Worm (Caenorhabditis elegans) whole organism, L1 larva: ENCODE measurements around the gene fipr-7.

Experiments used
- C04F5.9 ChIP-seq: sonication (generic microtip); optimal IDR thresholded peaks from 2 replicates; lab custom pipeline; 2016; ENCODE audit warnings: missing genetic modification characterization, missing compliant biosample characterization
- C16A3.4 ChIP-seq: fragments of 150-350 bp; optimal IDR thresholded peaks from 2 replicates; lab custom pipeline; 2014; ENCODE audit warnings: missing biosample characterization, missing genetic modification characterization
- F16B12.6 ChIP-seq: fragments of 150-350 bp; optimal IDR thresholded peaks from 2 replicates; lab custom pipeline; 2014; ENCODE audit warnings: missing biosample characterization, missing genetic modification characterization
- ama-1 ChIP-seq: fragments of 150-350 bp; optimal IDR thresholded peaks from 2 replicates; lab custom pipeline; 2014
- blmp-1 ChIP-seq: fragments of 150-350 bp; optimal IDR thresholded peaks from 2 replicates; lab custom pipeline; 2014; ENCODE audit warnings: missing biosample characterization, missing genetic modification characterization
- ceh-63 ChIP-seq: fragments of 200-800 bp; sonication (Bioruptor generic); optimal IDR thresholded peaks from 2 replicates; lab custom pipeline; 2018; ENCODE audit warnings: mild to moderate bottlenecking, missing genetic modification characterization, missing compliant biosample characterization
- ceh-8 ChIP-seq: fragments of 200-800 bp; sonication (Bioruptor generic); optimal IDR thresholded peaks from 2 replicates; lab custom pipeline; 2018; ENCODE audit warnings: mild to moderate bottlenecking, missing genetic modification characterization, moderate library complexity, missing compliant biosample characterization
- ceh-82 ChIP-seq, 3 experiments: fragments of 150-350 bp in 1 of 3; sonication (generic microtip) in 2 of 3; optimal IDR thresholded peaks; 2 replicates each; lab custom pipeline; 2014 to 2017; ENCODE audit warnings: missing biosample characterization in 3 of 3, missing genetic modification characterization in 3 of 3
- ceh-90 ChIP-seq: sonication (generic microtip); optimal IDR thresholded peaks from 2 replicates; lab custom pipeline; 2016; ENCODE audit warnings: missing genetic modification characterization, missing compliant biosample characterization
- ces-1 ChIP-seq: fragments of 150-350 bp; optimal IDR thresholded peaks from 2 replicates; lab custom pipeline; 2014; ENCODE audit warnings: missing biosample characterization, missing genetic modification reagents, missing genetic modification characterization
- dpl-1 ChIP-seq, 3 experiments: fragments of 150-350 bp in 2 of 3; sonication (generic microtip) in 1 of 3; optimal IDR thresholded peaks; 2 replicates each; lab custom pipeline; 2014 to 2017; ENCODE audit warnings: missing biosample characterization in 3 of 3, missing genetic modification characterization in 3 of 3, missing genetic modification reagents in 3 of 3
- dsc-1 ChIP-seq: sonication (generic microtip); optimal IDR thresholded peaks from 2 replicates; lab custom pipeline; 2016; ENCODE audit warnings: mild to moderate bottlenecking, missing genetic modification characterization, missing compliant biosample characterization
- egl-13 ChIP-seq: sonication (generic microtip); optimal IDR thresholded peaks from 2 replicates; lab custom pipeline; 2016; ENCODE audit warnings: missing genotype, missing genetic modification reagents, missing genetic modification characterization, missing compliant biosample characterization
- egl-27 ChIP-seq, 2 experiments: fragments of 150-350 bp in 1 of 2; sonication (generic microtip); optimal IDR thresholded peaks; 3 replicates each; lab custom pipeline; 2017 to 2018; ENCODE audit warnings: missing biosample characterization in 2 of 2, missing genetic modification characterization in 2 of 2, missing genetic modification reagents in 2 of 2
- elt-2 ChIP-seq: sonication (generic microtip); optimal IDR thresholded peaks from 2 replicates; lab custom pipeline; 2016; ENCODE audit warnings: missing genetic modification characterization, mild to moderate bottlenecking, inconsistent platforms, missing compliant biosample characterization, missing genetic modification reagents
- elt-3 ChIP-seq, 6 experiments: fragments of 150-350 bp in 1 of 6; sonication (generic microtip); optimal IDR thresholded peaks; 2 replicates each; lab custom pipeline; 2017 to 2018; ENCODE audit warnings: missing biosample characterization in 6 of 6, missing genetic modification characterization in 6 of 6, inconsistent platforms in 1 of 6
- fkh-10 ChIP-seq: sonication (generic microtip); optimal IDR thresholded peaks from 2 replicates; lab custom pipeline; 2017; ENCODE audit warnings: missing biosample characterization, missing genetic modification reagents, missing genetic modification characterization
- fkh-8 ChIP-seq: sonication (generic microtip); optimal IDR thresholded peaks from 2 replicates; lab custom pipeline; 2016; ENCODE audit warnings: mild to moderate bottlenecking, missing genetic modification characterization, missing compliant biosample characterization
- grh-1 ChIP-seq: fragments of 200-800 bp; sonication (Bioruptor generic); IDR thresholded peaks from 2 replicates; pipeline ENCODE4 v1.3.6; 2022; ENCODE audit warnings: missing genetic modification reagents, missing genetic modification characterization, missing compliant biosample characterization
- irx-1 ChIP-seq: sonication (generic microtip); optimal IDR thresholded peaks from 2 replicates; lab custom pipeline; 2016; ENCODE audit warnings: missing genetic modification characterization, missing compliant biosample characterization
- jun-1 ChIP-seq: fragments of 150-350 bp; optimal IDR thresholded peaks from 2 replicates; lab custom pipeline; 2014; ENCODE audit warnings: missing biosample characterization, missing genetic modification reagents, missing genetic modification characterization
- lin-14 ChIP-seq: fragments of 200-800 bp; sonication (Bioruptor generic); optimal IDR thresholded peaks from 2 replicates; lab custom pipeline; 2018; ENCODE audit warnings: mild to moderate bottlenecking, missing genetic modification characterization, moderate library complexity, missing compliant biosample characterization
- lin-15B ChIP-seq: fragments of 150-350 bp; sonication (generic microtip); optimal IDR thresholded peaks from 3 replicates; lab custom pipeline; 2014; ENCODE audit warnings: missing biosample characterization, missing genetic modification characterization
- lin-39 ChIP-seq: fragments of 150-350 bp; optimal IDR thresholded peaks from 2 replicates; lab custom pipeline; 2014; ENCODE audit warnings: missing biosample characterization, missing genetic modification reagents, missing genetic modification characterization
- lir-3 ChIP-seq: sonication (generic microtip); optimal IDR thresholded peaks from 2 replicates; lab custom pipeline; 2016; ENCODE audit warnings: mild to moderate bottlenecking, missing genetic modification characterization, moderate library complexity, missing compliant biosample characterization; ENCODE audit not compliant: poor library complexity
- lsy-2 ChIP-seq, 2 experiments: fragments of 150-350 bp; optimal IDR thresholded peaks; 2 replicates each; lab custom pipeline; 2014; ENCODE audit warnings: missing biosample characterization in 2 of 2, missing genetic modification characterization in 2 of 2
- mab-9 ChIP-seq: fragments of 200-800 bp; sonication (Bioruptor generic); IDR thresholded peaks from 2 replicates; pipeline ENCODE4 v1.3.6; 2022; ENCODE audit warnings: missing genetic modification reagents, missing genetic modification characterization, missing compliant biosample characterization
- mdl-1 ChIP-seq, 2 experiments: fragments of 150-350 bp; optimal IDR thresholded peaks; 2 replicates each; lab custom pipeline; 2014 to 2017; ENCODE audit warnings: missing biosample characterization in 2 of 2, missing genetic modification characterization in 2 of 2, inconsistent platforms in 1 of 2
- mef-2 ChIP-seq: fragments of 150-350 bp; optimal IDR thresholded peaks from 2 replicates; lab custom pipeline; 2014; ENCODE audit warnings: missing biosample characterization, missing genetic modification characterization
- mep-1 ChIP-seq: fragments of 150-350 bp; optimal IDR thresholded peaks from 2 replicates; lab custom pipeline; 2014; ENCODE audit warnings: missing biosample characterization, missing genetic modification characterization
- nhr-19 ChIP-seq: fragments of 200-800 bp; sonication (Bioruptor generic); conservative IDR thresholded peaks from 2 replicates; pipeline ENCODE4 v1.3.6; 2022; ENCODE audit warnings: missing genetic modification characterization, missing compliant biosample characterization
- nhr-47 ChIP-seq: sonication (generic microtip); optimal IDR thresholded peaks from 2 replicates; lab custom pipeline; 2016; ENCODE audit warnings: mild to moderate bottlenecking, missing genetic modification characterization, moderate library complexity, missing compliant biosample characterization
- nhr-71 ChIP-seq: sonication (generic microtip); optimal IDR thresholded peaks from 2 replicates; lab custom pipeline; 2016; ENCODE audit warnings: mild to moderate bottlenecking, missing genetic modification characterization, moderate library complexity, missing compliant biosample characterization
- nhr-84 ChIP-seq: sonication (generic microtip); optimal IDR thresholded peaks from 2 replicates; lab custom pipeline; 2017; ENCODE audit warnings: missing biosample characterization, missing genetic modification characterization
- nhr-85 ChIP-seq: sonication (generic microtip); peaks from one replicate; lab custom pipeline; 2016; ENCODE audit warnings: missing genetic modification characterization, inconsistent platforms, missing compliant biosample characterization
- pax-3 ChIP-seq: fragments of 200-800 bp; sonication (Bioruptor generic); optimal IDR thresholded peaks from 2 replicates; lab custom pipeline; 2018; ENCODE audit warnings: mild to moderate bottlenecking, missing genetic modification characterization, moderate library complexity, missing compliant biosample characterization
- snu-23 ChIP-seq: sonication (generic microtip); optimal IDR thresholded peaks from 2 replicates; lab custom pipeline; 2016; ENCODE audit warnings: missing genetic modification characterization, missing compliant biosample characterization
- sox-4 ChIP-seq: sonication (generic microtip); optimal IDR thresholded peaks from 2 replicates; lab custom pipeline; 2016; ENCODE audit warnings: missing genetic modification characterization, missing compliant biosample characterization
- sptf-1 ChIP-seq: fragments of 150-350 bp; optimal IDR thresholded peaks from 2 replicates; lab custom pipeline; 2014; ENCODE audit warnings: missing biosample characterization, missing genetic modification characterization
- sup-37 ChIP-seq: fragments of 200-800 bp; sonication (Bioruptor generic); optimal IDR thresholded peaks from 2 replicates; lab custom pipeline; 2018; ENCODE audit warnings: mild to moderate bottlenecking, missing genetic modification characterization, missing compliant biosample characterization
- swsn-7 ChIP-seq: sonication (generic microtip); optimal IDR thresholded peaks from 2 replicates; lab custom pipeline; 2016; ENCODE audit warnings: missing genetic modification characterization, missing compliant biosample characterization
- unc-130 ChIP-seq: fragments of 150-350 bp; optimal IDR thresholded peaks from 2 replicates; lab custom pipeline; 2017; ENCODE audit warnings: missing biosample characterization, missing genetic modification characterization, inconsistent platforms
- unc-62 ChIP-seq: fragments of 150-350 bp; optimal IDR thresholded peaks from 2 replicates; lab custom pipeline; 2014; ENCODE audit warnings: missing biosample characterization, missing genetic modification reagents, missing genetic modification characterization
- unc-98 ChIP-seq: fragments of 200-800 bp; sonication (Bioruptor generic); IDR thresholded peaks from 2 replicates; pipeline ENCODE4 v1.3.6; 2022; ENCODE audit warnings: missing genetic modification characterization, missing compliant biosample characterization
- vab-15 ChIP-seq: sonication (generic microtip); optimal IDR thresholded peaks from 2 replicates; lab custom pipeline; 2017; ENCODE audit warnings: missing genotype, mild to moderate bottlenecking, missing genetic modification characterization, missing compliant biosample characterization
- xbp-1 ChIP-seq: sonication (generic microtip); optimal IDR thresholded peaks from 2 replicates; lab custom pipeline; 2016; ENCODE audit warnings: missing genetic modification characterization, missing compliant biosample characterization
- ztf-4 ChIP-seq: fragments of 150-350 bp; optimal IDR thresholded peaks from 2 replicates; lab custom pipeline; 2014; ENCODE audit warnings: missing biosample characterization, missing genetic modification characterization

fipr-7 gene

DNA sequence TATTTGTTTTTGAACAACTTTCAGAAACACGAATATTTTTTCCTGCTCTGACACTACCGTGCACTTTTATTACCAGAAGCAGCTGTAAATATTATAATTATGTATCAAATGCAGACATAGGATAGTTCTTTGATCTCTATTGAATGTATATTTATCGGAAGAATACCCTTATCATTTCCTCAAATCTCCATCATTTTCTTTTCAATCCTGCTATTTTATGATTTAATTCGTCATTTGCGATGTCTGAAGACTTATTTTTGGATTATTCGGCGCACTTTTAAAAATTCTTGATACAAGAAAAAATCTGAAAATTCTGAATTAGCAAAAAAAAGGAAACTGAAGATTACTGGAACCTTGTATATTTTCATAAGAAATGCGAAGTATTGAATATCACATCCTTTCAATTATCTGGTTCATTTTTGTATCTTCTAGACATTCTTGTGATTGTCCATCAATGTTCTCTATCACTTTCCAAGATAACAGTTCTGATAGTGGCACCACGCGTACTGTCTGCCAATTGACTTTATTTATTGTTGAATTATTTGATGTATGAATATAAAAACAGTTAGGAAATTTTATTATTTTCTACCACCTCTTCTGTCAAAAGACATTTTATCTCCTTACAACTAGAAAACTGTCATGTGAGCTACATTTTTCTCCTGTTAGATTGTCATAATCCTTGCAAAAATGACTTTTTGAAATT lies 14.5 kb downstream of the fipr-7 start:
- TF ChIP-seq nhr-84 (tag; lab: Kevin White, UChicago) (no peak), egl-27 (tag; optimal IDR thresholded peaks at IDR 0.05; lab: Kevin White, UChicago) (no peak), dsc-1 (tag; lab: Kevin White, UChicago) (peak; percentile 73), fkh-8 (tag; lab: Kevin White, UChicago) (peak; percentile 11), elt-2 (tag; lab: Kevin White, UChicago) (peak; percentile 34), ama-1 (lab: Kevin White, UChicago) (no peak), C16A3.4 (no peak), mep-1 (tag; lab: Kevin White, UChicago) (no peak), mab-9 (GFP tag; lab: Robert Waterston, UW) (no peak)

DNA sequence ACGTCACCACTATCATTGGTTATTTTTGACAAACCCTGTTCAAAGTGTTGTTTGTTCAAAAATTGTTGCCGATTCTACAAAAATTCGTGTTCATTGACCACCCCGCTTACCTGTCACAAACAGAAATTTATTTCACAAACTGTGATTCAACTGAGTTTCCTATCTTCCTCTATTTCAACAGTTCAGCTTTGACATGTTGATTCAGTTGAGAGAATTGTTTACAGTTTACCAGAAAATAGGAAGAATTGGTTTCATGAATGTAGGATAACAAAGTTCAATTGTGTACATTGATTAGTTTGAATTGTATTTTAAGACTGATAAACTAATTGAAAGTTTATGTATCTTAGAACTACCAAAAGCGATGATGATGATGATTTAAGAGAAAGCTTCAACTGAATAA lies 16.0 kb downstream of the fipr-7 start:
- no peak for TF ChIP-seq C04F5.9 (tag; lab: Kevin White, UChicago)
- TF ChIP-seq ztf-4 (tag; lab: Kevin White, UChicago): no peak
- TF ChIP-seq nhr-19 (GFP tag; lab: Robert Waterston, UW): no peak
- TF ChIP-seq nhr-71 (tag; lab: Kevin White, UChicago): no peak
- no peak for TF ChIP-seq ceh-63 (GFP tag; lab: Kevin White, UChicago)
- peak; percentile 6 for TF ChIP-seq dsc-1 (tag; lab: Kevin White, UChicago)
- TF ChIP-seq, all 84 proteins: peak for 1

DNA sequence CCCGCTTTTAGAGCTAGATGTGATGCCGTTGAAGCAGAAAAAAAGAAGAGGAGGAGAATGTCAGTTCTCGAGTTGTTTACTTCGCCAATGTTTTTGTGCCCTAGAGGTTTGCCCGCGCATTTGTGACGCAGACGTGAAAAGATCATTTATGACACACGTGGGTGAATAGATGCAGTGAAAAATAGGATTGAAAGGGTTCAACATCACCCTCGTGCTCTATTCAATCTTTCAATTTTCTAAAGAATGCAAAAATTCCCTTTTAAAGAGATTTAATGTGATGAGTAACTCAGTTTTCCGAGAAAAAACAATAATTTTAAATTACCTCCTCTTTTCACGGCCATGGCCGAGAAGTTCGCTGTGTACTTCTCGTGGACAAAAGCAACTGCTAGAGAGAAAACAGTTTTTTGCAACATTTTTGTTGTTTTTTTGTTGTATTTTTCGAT lies 16.8 kb downstream of the fipr-7 start:
- TF ChIP-seq egl-13 (tag; lab: Kevin White, UChicago): no peak
- TF ChIP-seq nhr-85: peak; percentile 67
- TF ChIP-seq ceh-82 (tag; optimal IDR thresholded peaks at IDR 0.05; lab: Kevin White, UChicago): peak in 2 of 3 experiments; percentile 20 to 26
- peak; percentile 21 for TF ChIP-seq lir-3
- TF ChIP-seq sox-4 (tag; lab: Kevin White, UChicago): peak; percentile 68
- TF ChIP-seq elt-3 (tag; optimal IDR thresholded peaks at IDR 0.05; lab: Kevin White, UChicago): no peak
- TF ChIP-seq unc-62 (GFP tag; lab: Kevin White, UChicago): no peak
- peak; percentile 34 to 65 (median 44) for TF ChIP-seq dpl-1 (GFP tag; optimal IDR thresholded peaks at IDR 0.05; lab: Kevin White, UChicago)
- TF ChIP-seq swsn-7 (tag; lab: Kevin White, UChicago): peak; percentile 42
- TF ChIP-seq fkh-10: peak; percentile 16
- TF ChIP-seq mef-2: no peak
- no peak for TF ChIP-seq ces-1 (GFP tag; lab: Kevin White, UChicago)
- TF ChIP-seq unc-130 (tag; lab: Kevin White, UChicago): peak; percentile 59
- TF ChIP-seq mdl-1 (tag; optimal IDR thresholded peaks at IDR 0.05; lab: Kevin White, UChicago): peak in 1 of 2 experiments; percentile 89
- TF ChIP-seq sptf-1 (tag; lab: Kevin White, UChicago): no peak
- peak; percentile 75 for TF ChIP-seq pax-3 (tag; lab: Kevin White, UChicago)
- TF ChIP-seq sup-37 (GFP tag; lab: Kevin White, UChicago): no peak
- no peak for TF ChIP-seq lin-15B (tag; lab: Kevin White, UChicago)
- peak; percentile 44 for TF ChIP-seq mep-1 (tag; lab: Kevin White, UChicago)
- TF ChIP-seq irx-1 (tag; lab: Kevin White, UChicago): peak; percentile 20
- TF ChIP-seq snu-23 (GFP tag; lab: Kevin White, UChicago): peak; percentile 51
- peak; percentile 91 for TF ChIP-seq dsc-1 (tag; lab: Kevin White, UChicago)
- no peak for TF ChIP-seq grh-1 (GFP tag; lab: Robert Waterston, UW)
- no peak for TF ChIP-seq lin-39 (tag; lab: Kevin White, UChicago)
- no peak for TF ChIP-seq unc-98 (GFP tag; lab: Robert Waterston, UW)
- TF ChIP-seq egl-27 (tag; optimal IDR thresholded peaks at IDR 0.05; lab: Kevin White, UChicago): no peak
- TF ChIP-seq xbp-1 (tag; lab: Kevin White, UChicago): peak; percentile 34
- no peak for TF ChIP-seq F16B12.6
- no peak for TF ChIP-seq blmp-1 (tag; lab: Kevin White, UChicago)
- peak; percentile 31 for TF ChIP-seq ceh-90 (tag; lab: Kevin White, UChicago)
- peak; percentile 78 for TF ChIP-seq nhr-47 (tag; lab: Kevin White, UChicago)
- TF ChIP-seq ztf-4 (tag; lab: Kevin White, UChicago): peak; percentile 41
- no peak for TF ChIP-seq jun-1
- TF ChIP-seq lsy-2 (tag; optimal IDR thresholded peaks at IDR 0.05; lab: Kevin White, UChicago): peak; percentile 53 to 57
- peak; percentile 94 for TF ChIP-seq lin-14 (GFP tag; lab: Kevin White, UChicago)
- TF ChIP-seq vab-15: no peak
- no peak for TF ChIP-seq nhr-84 (tag; lab: Kevin White, UChicago)
- peak; percentile 28 for TF ChIP-seq ceh-8 (GFP tag; lab: Kevin White, UChicago)
- no peak for TF ChIP-seq C04F5.9 (tag; lab: Kevin White, UChicago)
